Worm (Caenorhabditis elegans): ENCODE results near the gene ZK1073.1.
A peak's percentile ranks its signal among the peaks of the same experiment; 100 is the strongest.

Gene ZK1073.1

ce11 chrX:16128794-16129193 lies at the start of gene ZK1073.1:
Gene ZK1073.1, minus strand, starts transcription at chrX:16128865.
- TF ChIP-seq unc-62 (GFP tag; optimal IDR thresholded peaks at IDR 0.05) (no peak), efl-1 (optimal IDR thresholded peaks at IDR 0.05) (no peak), efl-1 (GFP tag; optimal IDR thresholded peaks at IDR 0.05 in 1 of 2) (peak in 1 of 2 experiments; percentile 63), sup-37 (GFP tag; optimal IDR thresholded peaks at IDR 0.05) (no peak), nhr-77 (tag; optimal IDR thresholded peaks at IDR 0.05) (no peak), ama-1 (optimal IDR thresholded peaks at IDR 0.05) (no peak), F16B12.6 (tag; optimal IDR thresholded peaks at IDR 0.05) (no peak), nhr-90 (tag; optimal IDR thresholded peaks at IDR 0.05; ENCODE audit: poor library complexity) (no peak), grh-1 (GFP tag; IDR thresholded peaks at IDR 0.05) (no peak), ceh-82 (tag; optimal IDR thresholded peaks at IDR 0.05) (peak in 1 of 3 experiments; percentile 41), rnt-1 (tag; optimal IDR thresholded peaks at IDR 0.05) (peak; percentile 32), ceh-90 (tag; optimal IDR thresholded peaks at IDR 0.05) (no peak), swsn-7 (tag; optimal IDR thresholded peaks at IDR 0.05) (peak; percentile 57), tbx-2 (tag; optimal IDR thresholded peaks at IDR 0.05) (peak; percentile 45), pag-3 (tag; optimal IDR thresholded peaks at IDR 0.05; ENCODE audit: borderline replicate concordance, insufficient read depth) (no peak), nhr-47 (tag; optimal IDR thresholded peaks at IDR 0.05) (peak; percentile 54), irx-1 (tag; optimal IDR thresholded peaks at IDR 0.05) (no peak), lin-14 (GFP tag; optimal IDR thresholded peaks at IDR 0.05) (peak; percentile 93), jun-1 (tag; optimal IDR thresholded peaks at IDR 0.05) (no peak), snu-23 (GFP tag; optimal IDR thresholded peaks at IDR 0.05) (peak; percentile 37), mef-2 (tag; optimal IDR thresholded peaks at IDR 0.05) (peak; percentile 39), snpc-4 (tag; optimal IDR thresholded peaks at IDR 0.05) (no peak), skn-1 (tag; optimal IDR thresholded peaks at IDR 0.05) (no peak), C16A3.4 (tag; optimal IDR thresholded peaks at IDR 0.05) (no peak), unc-98 (GFP tag; IDR thresholded peaks at IDR 0.05) (no peak), lin-35 (GFP tag; optimal IDR thresholded peaks at IDR 0.05) (peak in 1 of 2 experiments; percentile 12), fkh-10 (GFP tag; optimal IDR thresholded peaks at IDR 0.05) (peak; percentile 87), Y116A8C.19 (tag; optimal IDR thresholded peaks at IDR 0.05; ENCODE audit: borderline replicate concordance) (no peak), pax-3 (tag; optimal IDR thresholded peaks at IDR 0.05) (no peak), sox-4 (tag; optimal IDR thresholded peaks at IDR 0.05) (no peak), dpl-1 (GFP tag; optimal IDR thresholded peaks at IDR 0.05) (no peak), zag-1 (tag; optimal IDR thresholded peaks at IDR 0.05) (no peak), ceh-88 (GFP tag; IDR thresholded peaks at IDR 0.05) (no peak), nhr-84 (tag; optimal IDR thresholded peaks at IDR 0.05) (no peak), mab-9 (GFP tag; IDR thresholded peaks at IDR 0.05) (0 out of 2 replicates have a peak, but pooled peaks have one; percentile 7), nhr-19 (GFP tag; conservative IDR thresholded peaks at IDR 0.05) (no peak), lin-15B (tag; optimal IDR thresholded peaks at IDR 0.05) (no peak), nhr-71 (tag; optimal IDR thresholded peaks at IDR 0.05) (peak; percentile 65), pqm-1 (tag; optimal IDR thresholded peaks at IDR 0.05) (no peak), xbp-1 (tag; optimal IDR thresholded peaks at IDR 0.05) (peak; percentile 27), mdl-1 (tag; optimal IDR thresholded peaks at IDR 0.05) (peak in 1 of 2 experiments; percentile 37), ztf-11 (tag; optimal IDR thresholded peaks at IDR 0.05) (no peak), fkh-4 (tag; optimal IDR thresholded peaks at IDR 0.05; ENCODE audit: borderline replicate concordance) (no peak), aly-2 (tag; optimal IDR thresholded peaks at IDR 0.05) (no peak), lsy-2 (tag; optimal IDR thresholded peaks at IDR 0.05) (peak; percentile 35 to 40), nhr-28 (tag; optimal IDR thresholded peaks at IDR 0.05) (no peak), sptf-1 (tag; optimal IDR thresholded peaks at IDR 0.05) (no peak), C34B4.2 (tag; optimal IDR thresholded peaks at IDR 0.05) (no peak), dsc-1 (tag; optimal IDR thresholded peaks at IDR 0.05) (peak; percentile 57), nhr-12 (tag; optimal IDR thresholded peaks at IDR 0.05) (no peak), unc-30 (tag; optimal IDR thresholded peaks at IDR 0.05) (no peak), fkh-8 (tag; optimal IDR thresholded peaks at IDR 0.05) (peak; percentile 0), unc-130 (tag; optimal IDR thresholded peaks at IDR 0.05) (peak; percentile 6), aha-1 (tag; optimal IDR thresholded peaks at IDR 0.05) (no peak)

All from whole organism, L1 larva.